Fruit fly (Drosophila melanogaster) whole organism, embryonic: ENCODE data around the gene UbcE2H.

Source experiments
- Asciz ChIP-seq: fragments of 200-800 bp; sonication (Bioruptor generic); optimal IDR thresholded peaks from 2 replicates; lab custom pipeline; 2017; ENCODE audit warnings: missing biosample characterization, mild to moderate bottlenecking, missing genetic modification characterization, missing genetic modification reagents
- CG10321 ChIP-seq: fragments of 200-800 bp; sonication (Bioruptor generic); IDR thresholded peaks from 2 replicates; pipeline ENCODE4 v1.3.6; 2022; ENCODE audit warnings: missing biosample characterization, missing genetic modification characterization
- CG11247 ChIP-seq: fragments of 200-800 bp; sonication (Bioruptor generic); IDR thresholded peaks from 2 replicates; pipeline ENCODE4 v1.3.6; 2022; ENCODE audit warnings: missing biosample characterization, missing genetic modification characterization
- CG12236 ChIP-seq: fragments of 200-800 bp; sonication (Bioruptor generic); optimal IDR thresholded peaks from 2 replicates; lab custom pipeline; 2016; ENCODE audit warnings: missing biosample characterization, missing genetic modification characterization
- CG12391 ChIP-seq: fragments of 200-800 bp; sonication (Bioruptor generic); optimal IDR thresholded peaks from 3 replicates; lab custom pipeline; 2018; ENCODE audit warnings: missing biosample characterization, mild to moderate bottlenecking, missing genetic modification characterization, moderate library complexity
- CG13287 ChIP-seq: fragments of 200-800 bp; sonication (Bioruptor generic); IDR thresholded peaks from 2 replicates; pipeline ENCODE4 v1.3.6; 2022; ENCODE audit warnings: missing biosample characterization, missing genetic modification characterization; ENCODE audit not compliant: partially characterized antibody
- CG13624 ChIP-seq: fragments of 200-800 bp; sonication (Bioruptor generic); optimal IDR thresholded peaks from 2 replicates; lab custom pipeline; 2016; ENCODE audit warnings: missing biosample characterization, missing genetic modification characterization
- CG14050 ChIP-seq: fragments of 200-800 bp; sonication (Bioruptor generic); IDR thresholded peaks from 3 replicates; pipeline ENCODE4 v1.3.6; 2022; ENCODE audit warnings: missing biosample characterization, missing genetic modification characterization
- CG15514 ChIP-seq: fragments of 200-800 bp; sonication (Bioruptor generic); optimal IDR thresholded peaks from 3 replicates; lab custom pipeline; 2017; ENCODE audit warnings: missing biosample characterization, missing genetic modification characterization, mild to moderate bottlenecking, moderate library complexity, missing genetic modification reagents
- CG15601 ChIP-seq: fragments of 200-800 bp; sonication (Bioruptor generic); optimal IDR thresholded peaks from 3 replicates; lab custom pipeline; 2019; ENCODE audit warnings: missing biosample characterization, mild to moderate bottlenecking, missing genetic modification characterization, moderate library complexity
- CG17612 ChIP-seq: fragments of 200-800 bp; sonication (Bioruptor generic); IDR thresholded peaks from 2 replicates; pipeline ENCODE4 v1.3.6; 2022; ENCODE audit warnings: missing biosample characterization, missing genetic modification characterization
- CG18476 ChIP-seq: fragments of 200-800 bp; sonication (Bioruptor generic); optimal IDR thresholded peaks from 2 replicates; lab custom pipeline; 2016; ENCODE audit warnings: missing biosample characterization, mild to moderate bottlenecking, missing genetic modification characterization
- CG18599 ChIP-seq: fragments of 200-800 bp; sonication (Bioruptor generic); optimal IDR thresholded peaks from 3 replicates; lab custom pipeline; 2017; ENCODE audit warnings: missing biosample characterization, missing genetic modification characterization, mild to moderate bottlenecking, moderate library complexity, missing genetic modification reagents
- CG2120 ChIP-seq: fragments of 200-800 bp; sonication (Bioruptor generic); optimal IDR thresholded peaks from 3 replicates; lab custom pipeline; 2016; ENCODE audit warnings: missing biosample characterization, missing genetic modification characterization
- CG3847 ChIP-seq: fragments of 200-800 bp; sonication (Bioruptor generic); IDR thresholded peaks from 2 replicates; pipeline ENCODE4 v1.3.6; 2022; ENCODE audit warnings: missing biosample characterization, missing genetic modification characterization
- CG4854 ChIP-seq: fragments of 200-800 bp; sonication (Bioruptor generic); optimal IDR thresholded peaks from 2 replicates; lab custom pipeline; 2016; ENCODE audit warnings: missing biosample characterization, missing genetic modification characterization, inconsistent platforms
- CG6791 ChIP-seq: fragments of 200-800 bp; sonication (Bioruptor generic); IDR thresholded peaks from 3 replicates; pipeline ENCODE4 v1.3.6; 2022; ENCODE audit warnings: missing biosample characterization, missing genetic modification characterization; ENCODE audit not compliant: partially characterized antibody
- CG6813 ChIP-seq: fragments of 200-800 bp; sonication (Bioruptor generic); optimal IDR thresholded peaks from 2 replicates; lab custom pipeline; 2017; ENCODE audit warnings: missing biosample characterization, missing genetic modification characterization, mild to moderate bottlenecking, moderate library complexity, missing genetic modification reagents
- CG8924 ChIP-seq: fragments of 200-800 bp; optimal IDR thresholded peaks from 3 replicates; lab custom pipeline; 2019; ENCODE audit warnings: missing biosample characterization, mild to moderate bottlenecking, missing genetic modification characterization, moderate library complexity
- CG9215 ChIP-seq: fragments of 200-800 bp; sonication (Bioruptor generic); IDR thresholded peaks from 2 replicates; pipeline ENCODE4 v1.3.6; 2022; ENCODE audit warnings: missing biosample characterization, missing genetic modification characterization
- CG9727 ChIP-seq: fragments of 200-800 bp; sonication (Bioruptor generic); optimal IDR thresholded peaks from 3 replicates; lab custom pipeline; 2017; ENCODE audit warnings: missing biosample characterization, mild to moderate bottlenecking, missing genetic modification characterization
- CG9817 ChIP-seq: fragments of 200-800 bp; sonication (Bioruptor generic); optimal IDR thresholded peaks from 2 replicates; lab custom pipeline; 2018; ENCODE audit warnings: missing biosample characterization, mild to moderate bottlenecking, missing genetic modification characterization, moderate library complexity
- Camta ChIP-seq: fragments of 200-800 bp; sonication (Bioruptor generic); optimal IDR thresholded peaks from 2 replicates; lab custom pipeline; 2016; ENCODE audit warnings: missing biosample characterization, missing genetic modification characterization
- Chrac-16 ChIP-seq: fragments of 200-800 bp; sonication (Bioruptor generic); optimal IDR thresholded peaks from 3 replicates; lab custom pipeline; 2016; ENCODE audit warnings: missing biosample characterization, missing genetic modification characterization
- CoRest ChIP-seq: fragments of 200-800 bp; sonication (Bioruptor generic); optimal IDR thresholded peaks from 3 replicates; lab custom pipeline; 2018; ENCODE audit warnings: missing biosample characterization, mild to moderate bottlenecking, missing genetic modification characterization, moderate library complexity
- Deaf1 ChIP-seq: fragments of 200-800 bp; optimal IDR thresholded peaks from 3 replicates; lab custom pipeline; 2019; ENCODE audit warnings: missing biosample characterization, mild to moderate bottlenecking, missing genetic modification characterization, moderate library complexity
- H15 ChIP-seq: fragments of 200-800 bp; sonication (Bioruptor generic); IDR thresholded peaks from 3 replicates; pipeline ENCODE4 v1.3.6; 2022; ENCODE audit warnings: missing biosample characterization, missing genetic modification characterization
- HLH54F ChIP-seq: fragments of 200-800 bp; sonication (Bioruptor generic); optimal IDR thresholded peaks from 3 replicates; lab custom pipeline; 2016; ENCODE audit warnings: missing biosample characterization, missing genetic modification characterization
- PHDP ChIP-seq: fragments of 200-800 bp; sonication (Bioruptor generic); optimal IDR thresholded peaks from 3 replicates; lab custom pipeline; 2018; ENCODE audit warnings: missing biosample characterization, mild to moderate bottlenecking, missing genetic modification characterization, moderate library complexity
- Side ChIP-seq: fragments of 200-800 bp; sonication (Bioruptor generic); optimal IDR thresholded peaks from 2 replicates; lab custom pipeline; 2016; ENCODE audit warnings: missing biosample characterization, missing genetic modification characterization
- Sox100B ChIP-seq: fragments of 200-800 bp; sonication (Bioruptor generic); optimal IDR thresholded peaks from 3 replicates; lab custom pipeline; 2018; ENCODE audit warnings: missing biosample characterization, mild to moderate bottlenecking, missing genetic modification characterization
- Trl ChIP-seq, 3 experiments: fragments of >200 bp in 2 of 3; fragments of 200-800 bp in 1 of 3; sonication (Bioruptor generic) in 1 of 3; optimal IDR thresholded peaks; 2 replicates in 1 of 3; 3 replicates in 2 of 3; lab custom pipeline; 2016 to 2017; ENCODE audit warnings: missing biosample characterization in 1 of 3, missing genetic modification characterization in 1 of 3
- ase ChIP-seq: fragments of 200-800 bp; sonication (Bioruptor generic); IDR thresholded peaks from 3 replicates; pipeline ENCODE4 v1.3.6; 2022; ENCODE audit warnings: missing biosample characterization, missing genetic modification characterization
- ato ChIP-seq: fragments of 200-800 bp; sonication (Bioruptor generic); IDR thresholded peaks from 2 replicates; pipeline ENCODE4 v1.3.6; 2022; ENCODE audit warnings: missing biosample characterization, missing genetic modification characterization; ENCODE audit not compliant: partially characterized antibody
- cas ChIP-seq: fragments of 200-800 bp; sonication (Bioruptor generic); IDR thresholded peaks from 2 replicates; pipeline ENCODE4 v1.3.6; 2022; ENCODE audit warnings: missing biosample characterization, missing genetic modification characterization
- cg ChIP-seq: fragments of 200-800 bp; sonication (Bioruptor generic); optimal IDR thresholded peaks from 3 replicates; lab custom pipeline; 2019; ENCODE audit warnings: missing biosample characterization, mild to moderate bottlenecking, missing genetic modification characterization, moderate library complexity
- chif ChIP-seq, 2 experiments: fragments of 200-800 bp; sonication (Bioruptor generic); optimal IDR thresholded peaks; 3 replicates each; lab custom pipeline; 2016; ENCODE audit warnings: missing biosample characterization in 2 of 2, missing genetic modification characterization in 2 of 2
- chinmo ChIP-seq: fragments of 200-800 bp; sonication (Bioruptor generic); IDR thresholded peaks from 4 replicates; pipeline ENCODE4 v1.3.6; 2022; ENCODE audit warnings: missing biosample characterization, missing genetic modification characterization; ENCODE audit not compliant: partially characterized antibody
- disco-r ChIP-seq: fragments of 200-800 bp; sonication (Bioruptor generic); optimal IDR thresholded peaks from 2 replicates; lab custom pipeline; 2016; ENCODE audit warnings: missing biosample characterization, missing genetic modification characterization
- ftz-f1 ChIP-seq: fragments of 200-800 bp; sonication (Bioruptor generic); optimal IDR thresholded peaks from 2 replicates; lab custom pipeline; 2016; ENCODE audit warnings: missing biosample characterization, missing genetic modification characterization
- gce ChIP-seq: fragments of 200-800 bp; sonication (Bioruptor generic); IDR thresholded peaks from 3 replicates; pipeline ENCODE4 v1.3.6; 2022; ENCODE audit warnings: missing biosample characterization, missing genetic modification characterization
- ham ChIP-seq: fragments of 200-800 bp; sonication (Bioruptor generic); IDR thresholded peaks from 2 replicates; pipeline ENCODE4 v1.3.6; 2022; ENCODE audit warnings: missing biosample characterization, missing genetic modification characterization
- kni ChIP-seq: fragments of 200-800 bp; sonication (Bioruptor generic); optimal IDR thresholded peaks from 3 replicates; lab custom pipeline; 2017; ENCODE audit warnings: mild to moderate bottlenecking, missing biosample characterization, missing genetic modification reagents, missing genetic modification characterization
- lilli ChIP-seq: fragments of 200-800 bp; sonication (Bioruptor generic); optimal IDR thresholded peaks from 3 replicates; lab custom pipeline; 2016; ENCODE audit warnings: missing biosample characterization, missing genetic modification characterization
- lmd ChIP-seq: fragments of 200-800 bp; sonication (Bioruptor generic); IDR thresholded peaks from 2 replicates; pipeline ENCODE4 v1.3.6; 2022; ENCODE audit warnings: missing biosample characterization, missing genetic modification characterization
- mirr ChIP-seq: fragments of 200-800 bp; sonication (Bioruptor generic); optimal IDR thresholded peaks from 3 replicates; lab custom pipeline; 2018; ENCODE audit warnings: missing biosample characterization, mild to moderate bottlenecking, missing genetic modification characterization
- pb ChIP-seq: fragments of 200-800 bp; sonication (Bioruptor generic); optimal IDR thresholded peaks from 3 replicates; lab custom pipeline; 2016; ENCODE audit warnings: missing biosample characterization, missing genetic modification characterization
- twi ChIP-seq: fragments of 200-800 bp; optimal IDR thresholded peaks from 2 replicates; lab custom pipeline; 2019; ENCODE audit warnings: missing biosample characterization, mild to moderate bottlenecking, missing genetic modification characterization, moderate library complexity
- unpg ChIP-seq: fragments of 200-800 bp; sonication (Bioruptor generic); optimal IDR thresholded peaks from 3 replicates; lab custom pipeline; 2018; ENCODE audit warnings: missing biosample characterization, mild to moderate bottlenecking, missing genetic modification characterization, moderate library complexity
- zfh2 ChIP-seq: fragments of 200-800 bp; sonication (Bioruptor generic); optimal IDR thresholded peaks from 2 replicates; lab custom pipeline; 2016; ENCODE audit warnings: missing biosample characterization, missing genetic modification characterization

UbcE2H gene

dm6 chrX:8112715-8113114, 18.9 kb upstream of the UbcE2H start (continued):
- TF ChIP-seq CG9817 (tag; lab: Kevin White, UChicago): peak; percentile 19
- TF ChIP-seq CG11247 (GFP tag; lab: Robert Waterston, UW): no peak
- TF ChIP-seq twi: no peak
- TF ChIP-seq cas (GFP tag; lab: Robert Waterston, UW): no peak
- no peak for TF ChIP-seq gce (GFP tag; lab: Robert Waterston, UW)
- no peak for TF ChIP-seq CG15601
- TF ChIP-seq CG6791 (GFP tag; lab: Robert Waterston, UW): no peak
- TF ChIP-seq CG3847: peak; percentile 45; the same call in 1 of the 2 replicates
- TF ChIP-seq CG6813 (GFP tag; lab: Kevin White, UChicago): no peak
- TF ChIP-seq lilli (GFP tag; lab: Kevin White, UChicago): peak; percentile 51
- TF ChIP-seq disco-r (GFP tag; lab: Kevin White, UChicago): no peak
- TF ChIP-seq CG14050: no peak
- no peak for TF ChIP-seq cg
- no peak for TF ChIP-seq mirr
- TF ChIP-seq Trl (optimal IDR thresholded peaks at IDR 0.05; lab: Kevin White, UChicago): no peak
- TF ChIP-seq Trl (GFP tag; optimal IDR thresholded peaks at IDR 0.05; lab: Kevin White, UChicago): peak; percentile 5
- TF ChIP-seq unpg: peak; percentile 30
- TF ChIP-seq Asciz (GFP tag; lab: Kevin White, UChicago): no peak
- no peak for TF ChIP-seq H15 (GFP tag; lab: Robert Waterston, UW)
- TF ChIP-seq CG13287 (GFP tag; lab: Robert Waterston, UW): no peak
- TF ChIP-seq CG18476 (GFP tag; lab: Kevin White, UChicago): no peak
- peak; percentile 55 for TF ChIP-seq CG2120 (GFP tag; lab: Kevin White, UChicago)
- TF ChIP-seq PHDP (tag; lab: Kevin White, UChicago): peak; percentile 29
- no peak for TF ChIP-seq chif (GFP tag; optimal IDR thresholded peaks at IDR 0.05; lab: Kevin White, UChicago)
- peak; percentile 8 for TF ChIP-seq Side
- no peak for TF ChIP-seq Camta (GFP tag; lab: Kevin White, UChicago)
- TF ChIP-seq ham: 0 out of 2 replicates have a peak, but pooled peaks have one; percentile 14
- TF ChIP-seq CoRest (tag; lab: Kevin White, UChicago): peak; percentile 28
- 0 out of 2 replicates have a peak, but pooled peaks have one; percentile 15 for TF ChIP-seq CG9215 (GFP tag; lab: Robert Waterston, UW)
- no peak for TF ChIP-seq CG4854 (GFP tag; lab: Kevin White, UChicago)
- TF ChIP-seq CG12236 (GFP tag; lab: Kevin White, UChicago): no peak
- no peak for TF ChIP-seq Deaf1 (tag; lab: Kevin White, UChicago)
- TF ChIP-seq lmd (GFP tag; lab: Robert Waterston, UW): peak; percentile 36; the same call in 1 of the 2 replicates
- TF ChIP-seq kni (GFP tag; lab: Kevin White, UChicago): no peak
- TF ChIP-seq chinmo (GFP tag; lab: Robert Waterston, UW): no peak
- peak; percentile 3 for TF ChIP-seq zfh2 (GFP tag; lab: Kevin White, UChicago)
- peak; percentile 17 for TF ChIP-seq pb (GFP tag; lab: Kevin White, UChicago)
- TF ChIP-seq CG9727 (GFP tag; lab: Kevin White, UChicago): peak; percentile 17
- TF ChIP-seq CG8924: no peak
- no peak for TF ChIP-seq ase (GFP tag; lab: Robert Waterston, UW)
- TF ChIP-seq ato (GFP tag; lab: Robert Waterston, UW): no peak
- TF ChIP-seq CG18599 (GFP tag; lab: Kevin White, UChicago): peak; percentile 59
- peak; percentile 65 for TF ChIP-seq CG13624 (GFP tag; lab: Kevin White, UChicago)
- no peak for TF ChIP-seq CG17612
- TF ChIP-seq CG12391 (tag; lab: Kevin White, UChicago): no peak
- no peak for TF ChIP-seq CG10321 (GFP tag; lab: Robert Waterston, UW)
- TF ChIP-seq Chrac-16 (GFP tag; lab: Kevin White, UChicago): no peak
- TF ChIP-seq HLH54F (GFP tag; lab: Kevin White, UChicago): no peak
- no peak for TF ChIP-seq Sox100B
- TF ChIP-seq CG15514 (GFP tag; lab: Kevin White, UChicago): peak; percentile 17
- no peak for TF ChIP-seq ftz-f1 (GFP tag; lab: Kevin White, UChicago)
